Fruit fly (Drosophila melanogaster) whole organism, embryonic: ENCODE measurements around the gene CG14971.

Source experiments
- Atf-2 ChIP-seq: fragments of 200-800 bp; sonication (Bioruptor generic); optimal IDR thresholded peaks from 2 replicates; lab custom pipeline; 2016; ENCODE audit warnings: missing biosample characterization, missing genetic modification characterization
- Blimp-1 ChIP-seq: fragments of 200-800 bp; sonication (Bioruptor generic); optimal IDR thresholded peaks from 3 replicates; lab custom pipeline; 2018; ENCODE audit warnings: missing biosample characterization, missing genetic modification characterization, mild to moderate bottlenecking, moderate library complexity, missing genetic modification reagents
- CG12299 ChIP-seq: fragments of 200-800 bp; sonication (Bioruptor generic); optimal IDR thresholded peaks from 2 replicates; lab custom pipeline; 2018; ENCODE audit warnings: missing biosample characterization, mild to moderate bottlenecking, missing genetic modification characterization
- CG14441 ChIP-seq: fragments of 200-800 bp; sonication (Bioruptor generic); IDR thresholded peaks from 2 replicates; pipeline ENCODE4 v1.3.6; 2022; ENCODE audit warnings: missing biosample characterization, missing genetic modification characterization
- CG14667 ChIP-seq: fragments of 200-800 bp; sonication (Bioruptor generic); IDR thresholded peaks from 2 replicates; pipeline ENCODE4 v1.3.6; 2022; ENCODE audit warnings: missing biosample characterization, missing genetic modification characterization
- CG15269 ChIP-seq: fragments of 200-800 bp; sonication (Bioruptor generic); optimal IDR thresholded peaks from 2 replicates; lab custom pipeline; 2018; ENCODE audit warnings: missing biosample characterization, mild to moderate bottlenecking, missing genetic modification characterization, moderate library complexity
- CG1603 ChIP-seq: fragments of 200-800 bp; sonication (Bioruptor generic); optimal IDR thresholded peaks from 2 replicates; lab custom pipeline; 2019; ENCODE audit warnings: missing biosample characterization, mild to moderate bottlenecking, missing genetic modification characterization, moderate library complexity
- CG18262 ChIP-seq: fragments of 200-800 bp; optimal IDR thresholded peaks from 3 replicates; lab custom pipeline; 2019; ENCODE audit warnings: missing biosample characterization, mild to moderate bottlenecking, missing genetic modification characterization, moderate library complexity
- CG2120 ChIP-seq: fragments of 200-800 bp; sonication (Bioruptor generic); optimal IDR thresholded peaks from 3 replicates; lab custom pipeline; 2016; ENCODE audit warnings: missing biosample characterization, missing genetic modification characterization
- CG2199 ChIP-seq: fragments of 200-800 bp; sonication (Bioruptor generic); IDR thresholded peaks from 3 replicates; pipeline ENCODE4 v1.3.6; 2022; ENCODE audit warnings: missing biosample characterization, missing genetic modification characterization
- CG2678 ChIP-seq: fragments of 200-800 bp; sonication (Bioruptor generic); optimal IDR thresholded peaks from 3 replicates; lab custom pipeline; 2019; ENCODE audit warnings: missing biosample characterization, mild to moderate bottlenecking, missing genetic modification characterization, moderate library complexity
- CG32532 ChIP-seq: fragments of 200-800 bp; sonication (Bioruptor generic); IDR thresholded peaks from 2 replicates; pipeline ENCODE4 v1.3.6; 2022; ENCODE audit warnings: missing biosample characterization, missing genetic modification characterization
- CG32772 ChIP-seq: fragments of 200-800 bp; sonication (Bioruptor generic); IDR thresholded peaks from 2 replicates; pipeline ENCODE4 v1.3.6; 2022; ENCODE audit warnings: missing biosample characterization, missing genetic modification characterization
- CG4730 ChIP-seq: fragments of 200-800 bp; sonication (Bioruptor generic); IDR thresholded peaks from 2 replicates; pipeline ENCODE4 v1.3.6; 2022; ENCODE audit warnings: missing biosample characterization, missing genetic modification characterization
- CG6272 ChIP-seq: fragments of 200-800 bp; sonication (Bioruptor generic); IDR thresholded peaks from 2 replicates; pipeline ENCODE4 v1.3.6; 2022; ENCODE audit warnings: missing biosample characterization, missing genetic modification characterization
- CG7372 ChIP-seq: fragments of 200-800 bp; sonication (Bioruptor generic); IDR thresholded peaks from 2 replicates; pipeline ENCODE4 v1.3.6; 2022; ENCODE audit warnings: missing biosample characterization, missing genetic modification characterization
- CG7987 ChIP-seq: fragments of 200-800 bp; sonication (Bioruptor generic); optimal IDR thresholded peaks from 2 replicates; lab custom pipeline; 2018; ENCODE audit warnings: missing biosample characterization, mild to moderate bottlenecking, missing genetic modification characterization, moderate library complexity
- CG8944 ChIP-seq: fragments of 200-800 bp; sonication (Bioruptor generic); optimal IDR thresholded peaks from 3 replicates; lab custom pipeline; 2016; ENCODE audit warnings: missing biosample characterization, missing genetic modification characterization
- CG9215 ChIP-seq: fragments of 200-800 bp; sonication (Bioruptor generic); IDR thresholded peaks from 2 replicates; pipeline ENCODE4 v1.3.6; 2022; ENCODE audit warnings: missing biosample characterization, missing genetic modification characterization
- CG9817 ChIP-seq: fragments of 200-800 bp; sonication (Bioruptor generic); optimal IDR thresholded peaks from 2 replicates; lab custom pipeline; 2018; ENCODE audit warnings: missing biosample characterization, mild to moderate bottlenecking, missing genetic modification characterization, moderate library complexity
- Eip74EF ChIP-seq, 2 experiments: fragments of 200-800 bp in 1 of 2; fragments of >200 bp in 1 of 2; sonication (Bioruptor generic) in 1 of 2; optimal IDR thresholded peaks; 2 replicates each; lab custom pipeline; 2017 to 2019; ENCODE audit warnings: missing biosample characterization in 2 of 2, missing genetic modification characterization in 2 of 2, mild to moderate bottlenecking in 1 of 2, moderate library complexity in 1 of 2
- H2.0 ChIP-seq: fragments of 200-800 bp; sonication (Bioruptor generic); IDR thresholded peaks from 2 replicates; pipeline ENCODE4 v1.3.6; 2022; ENCODE audit warnings: missing biosample characterization, missing genetic modification characterization
- Jarid2 ChIP-seq: fragments of 200-800 bp; sonication (Bioruptor generic); optimal IDR thresholded peaks from 3 replicates; lab custom pipeline; 2017; ENCODE audit warnings: mild to moderate bottlenecking, missing biosample characterization, missing genetic modification reagents, missing genetic modification characterization
- Mrtf ChIP-seq: fragments of 200-800 bp; sonication (Bioruptor generic); IDR thresholded peaks from 3 replicates; pipeline ENCODE4 v1.3.6; 2022; ENCODE audit warnings: missing biosample characterization, missing genetic modification characterization
- NfI ChIP-seq: fragments of 200-800 bp; sonication (Bioruptor generic); optimal IDR thresholded peaks from 3 replicates; lab custom pipeline; 2018; ENCODE audit warnings: missing biosample characterization, mild to moderate bottlenecking, missing genetic modification characterization, moderate library complexity
- Oli ChIP-seq: fragments of 200-800 bp; sonication (Bioruptor generic); optimal IDR thresholded peaks from 2 replicates; lab custom pipeline; 2018; ENCODE audit warnings: missing biosample characterization, mild to moderate bottlenecking, missing genetic modification characterization, moderate library complexity
- Pdp1 ChIP-seq, 2 experiments: fragments of 200-800 bp; sonication (Bioruptor generic); optimal IDR thresholded peaks; 3 replicates each; lab custom pipeline; 2016; ENCODE audit warnings: missing biosample characterization in 2 of 2, missing genetic modification characterization in 2 of 2, mild to moderate bottlenecking in 1 of 2, moderate library complexity in 1 of 2
- Rx ChIP-seq: fragments of 200-800 bp; sonication (Bioruptor generic); IDR thresholded peaks from 2 replicates; pipeline ENCODE4 v1.3.6; 2022; ENCODE audit warnings: missing biosample characterization, missing genetic modification characterization
- Sry-β ChIP-seq: fragments of 200-800 bp; sonication (Bioruptor generic); optimal IDR thresholded peaks from 2 replicates; lab custom pipeline; 2018; ENCODE audit warnings: missing biosample characterization, mild to moderate bottlenecking, missing genetic modification characterization, moderate library complexity
- ara ChIP-seq: fragments of 200-800 bp; sonication (Bioruptor generic); IDR thresholded peaks from 2 replicates; pipeline ENCODE4 v1.3.6; 2022; ENCODE audit warnings: missing biosample characterization, missing genetic modification characterization
- bsh ChIP-seq, 2 experiments: fragments of 200-800 bp; sonication (Bioruptor generic); optimal IDR thresholded peaks; 2 replicates each; lab custom pipeline; 2017 to 2018; ENCODE audit warnings: mild to moderate bottlenecking in 2 of 2, missing biosample characterization in 2 of 2, missing genetic modification characterization in 2 of 2, moderate library complexity in 1 of 2
- cg ChIP-seq: fragments of 200-800 bp; sonication (Bioruptor generic); optimal IDR thresholded peaks from 3 replicates; lab custom pipeline; 2019; ENCODE audit warnings: missing biosample characterization, mild to moderate bottlenecking, missing genetic modification characterization, moderate library complexity
- dimm ChIP-seq: fragments of 200-800 bp; sonication (Bioruptor generic); IDR thresholded peaks from 2 replicates; pipeline ENCODE4 v1.3.6; 2022; ENCODE audit warnings: missing biosample characterization, missing genetic modification characterization
- dmrt99B ChIP-seq: fragments of 200-800 bp; sonication (Bioruptor generic); optimal IDR thresholded peaks from 2 replicates; lab custom pipeline; 2018; ENCODE audit warnings: missing biosample characterization, mild to moderate bottlenecking, missing genetic modification characterization, moderate library complexity
- grau ChIP-seq: fragments of 200-800 bp; optimal IDR thresholded peaks from 3 replicates; lab custom pipeline; 2019; ENCODE audit warnings: missing biosample characterization, mild to moderate bottlenecking, missing genetic modification characterization, moderate library complexity
- klu ChIP-seq: fragments of 200-800 bp; sonication (Bioruptor generic); IDR thresholded peaks from 2 replicates; pipeline ENCODE4 v1.3.6; 2022; ENCODE audit warnings: missing biosample characterization, missing genetic modification characterization
- nerfin-1 ChIP-seq: fragments of 200-800 bp; sonication (Bioruptor generic); optimal IDR thresholded peaks from 3 replicates; lab custom pipeline; 2019; ENCODE audit warnings: missing biosample characterization, mild to moderate bottlenecking, missing genetic modification characterization, moderate library complexity
- pan ChIP-seq, 4 experiments: fragments of >200 bp in 3 of 4; fragments of 200-800 bp in 1 of 4; sonication (Bioruptor generic) in 1 of 4; optimal IDR thresholded peaks in 3 of 4; IDR thresholded peaks in 1 of 4; 2 replicates each; pipeline versions ENCODE4 v1.3.6 to Lab custom; 2017 to 2022; ENCODE audit warnings: missing biosample characterization in 2 of 4, missing genetic modification characterization in 2 of 4, mixed read lengths in 1 of 4
- phol ChIP-seq: fragments of 200-800 bp; sonication (Bioruptor generic); optimal IDR thresholded peaks from 3 replicates; lab custom pipeline; 2018; ENCODE audit warnings: missing biosample characterization, mild to moderate bottlenecking, missing genetic modification characterization, moderate library complexity
- pnt ChIP-seq: fragments of 200-800 bp; sonication (Bioruptor generic); optimal IDR thresholded peaks from 3 replicates; lab custom pipeline; 2016; ENCODE audit warnings: missing biosample characterization, missing genetic modification characterization
- ro ChIP-seq: fragments of 200-800 bp; sonication (Bioruptor generic); IDR thresholded peaks from 2 replicates; pipeline ENCODE4 v1.3.6; 2022; ENCODE audit warnings: missing biosample characterization, missing genetic modification characterization
- stc ChIP-seq: fragments of 200-800 bp; sonication (Bioruptor generic); IDR thresholded peaks from 2 replicates; pipeline ENCODE4 v1.3.6; 2022; ENCODE audit warnings: missing biosample characterization, missing genetic modification characterization
- sug ChIP-seq: fragments of 200-800 bp; optimal IDR thresholded peaks from 2 replicates; lab custom pipeline; 2019; ENCODE audit warnings: missing biosample characterization, mild to moderate bottlenecking, missing genetic modification characterization, moderate library complexity
- tio ChIP-seq: fragments of 200-800 bp; sonication (Bioruptor generic); optimal IDR thresholded peaks from 2 replicates; lab custom pipeline; 2017; ENCODE audit warnings: missing biosample characterization, missing genetic modification characterization, inconsistent platforms
- vvl ChIP-seq: fragments of 200-800 bp; sonication (Bioruptor generic); IDR thresholded peaks from 2 replicates; pipeline ENCODE4 v1.3.6; 2022; ENCODE audit warnings: missing biosample characterization, missing genetic modification characterization
- wor ChIP-seq: fragments of 200-800 bp; sonication (Bioruptor generic); IDR thresholded peaks from 2 replicates; pipeline ENCODE4 v1.3.6; 2022; ENCODE audit warnings: missing biosample characterization, missing genetic modification characterization
- zfh1 ChIP-seq: fragments of 200-800 bp; sonication (Bioruptor generic); IDR thresholded peaks from 3 replicates; pipeline ENCODE4 v1.3.6; 2022; ENCODE audit warnings: missing biosample characterization, missing genetic modification characterization

The CG14971 gene

dm6 chr3L:3454921-3455554, 16.1 kb downstream of the CG14971 start (continued):
- TF ChIP-seq CG12299 (tag; lab: Kevin White, UChicago) (no peak), stc (GFP tag; lab: Robert Waterston, UW) (peak; percentile 41; the same call in 1 of the 2 replicates), CG2199 (peak; percentile 54; the same call in 1 of the 3 replicates), CG4730 (peak; percentile 42; the same call in 1 of the 2 replicates), ara (GFP tag; lab: Robert Waterston, UW) (peak; percentile 15; the same call in 1 of the 2 replicates), Pdp1 (GFP tag; optimal IDR thresholded peaks at IDR 0.05; lab: Kevin White, UChicago) (peak in 1 of 2 experiments; percentile 23), bsh (GFP tag; optimal IDR thresholded peaks at IDR 0.05; lab: Kevin White, UChicago) (peak in 1 of 2 experiments; percentile 3), ro (peak; percentile 23; the same call in 1 of the 2 replicates), dmrt99B (peak; percentile 67), CG8944 (no peak), cg (GFP tag; lab: Kevin White, UChicago) (peak; percentile 42), Mrtf (GFP tag; lab: Robert Waterston, UW) (peak; percentile 39; the same call in 1 of the 3 replicates), klu (peak; percentile 37; the same call in 1 of the 2 replicates), CG32532 (GFP tag; lab: Robert Waterston, UW) (peak; percentile 31; the same call in 1 of the 2 replicates), CG9215 (GFP tag; lab: Robert Waterston, UW) (peak; percentile 56), CG32772 (GFP tag; lab: Robert Waterston, UW) (0 out of 2 replicates have a peak, but pooled peaks have one; percentile 41), H2.0 (GFP tag; lab: Robert Waterston, UW) (peak; percentile 22; the same call in 1 of the 2 replicates), zfh1 (GFP tag; lab: Robert Waterston, UW) (0 out of 3 replicates have a peak, but pooled peaks have one; percentile 16), Oli (tag; lab: Kevin White, UChicago) (peak; percentile 46), tio (peak; percentile 4), nerfin-1 (tag; lab: Kevin White, UChicago) (peak; percentile 11), CG15269 (tag; lab: Kevin White, UChicago) (peak; percentile 11), Atf-2 (GFP tag; lab: Kevin White, UChicago) (peak; percentile 6), Rx (GFP tag; lab: Robert Waterston, UW) (peak; percentile 19; the same call in 1 of the 2 replicates), CG7372 (GFP tag; lab: Robert Waterston, UW) (peak; percentile 34; the same call in 1 of the 2 replicates), dimm (GFP tag; lab: Robert Waterston, UW) (0 out of 2 replicates have a peak, but pooled peaks have one; percentile 30), vvl (GFP tag; lab: Robert Waterston, UW) (peak; percentile 71; the same call in 1 of the 2 replicates), CG2120 (GFP tag; lab: Kevin White, UChicago) (no peak), CG14441 (GFP tag; lab: Robert Waterston, UW) (peak; percentile 61), grau (peak; percentile 1), CG18262 (tag; lab: Kevin White, UChicago) (peak; percentile 13), Eip74EF (GFP tag; optimal IDR thresholded peaks at IDR 0.05; lab: Kevin White, UChicago) (no peak), pnt (GFP tag; lab: Kevin White, UChicago) (peak; percentile 30), CG2678 (tag; lab: Kevin White, UChicago) (peak; percentile 57), CG7987 (peak; percentile 70), Jarid2 (GFP tag; lab: Kevin White, UChicago) (no peak), NfI (GFP tag; lab: Kevin White, UChicago) (no peak), CG14667 (peak; percentile 53), wor (GFP tag; lab: Robert Waterston, UW) (peak; percentile 49), phol (tag; lab: Kevin White, UChicago) (peak; percentile 45), CG9817 (peak; percentile 9), CG1603 (tag; lab: Kevin White, UChicago) (peak; percentile 28), Blimp-1 (GFP tag; lab: Kevin White, UChicago) (peak; percentile 32), Sry-β (GFP tag; lab: Kevin White, UChicago) (no peak), pan (optimal IDR thresholded peaks at IDR 0.05; lab: Kevin White, UChicago) (no peak), pan (GFP tag; optimal IDR thresholded peaks at IDR 0.05 in 1 of 2, IDR thresholded peaks at IDR 0.05 in 1 of 2) (peak in 1 of 2 experiments; percentile 71), CG6272 (GFP tag; lab: Robert Waterston, UW) (0 out of 2 replicates have a peak, but pooled peaks have one; percentile 10), sug (peak; percentile 2)
